Worm (Caenorhabditis elegans) whole organism, L2 larva: Measurements from ENCODE around the gene F11A5.5.

Experiments
- C34F6.9 ChIP-seq: fragments of 150-350 bp; optimal IDR thresholded peaks from 2 replicates; lab custom pipeline; 2014; ENCODE audit warnings: missing biosample characterization, missing genetic modification characterization
- F13H6.1 ChIP-seq: sonication (generic microtip); optimal IDR thresholded peaks from 2 replicates; lab custom pipeline; 2016; ENCODE audit warnings: missing genetic modification characterization, missing compliant biosample characterization
- R02D3.7 ChIP-seq: fragments of 150-350 bp; optimal IDR thresholded peaks from 2 replicates; lab custom pipeline; 2014; ENCODE audit warnings: missing biosample characterization, missing genetic modification characterization
- ZK546.5 ChIP-seq: sonication (generic microtip); optimal IDR thresholded peaks from 2 replicates; lab custom pipeline; 2017; ENCODE audit warnings: missing biosample characterization, missing genetic modification characterization
- alr-1 ChIP-seq: fragments of 150-350 bp; optimal IDR thresholded peaks from 2 replicates; lab custom pipeline; 2014; ENCODE audit warnings: missing biosample characterization, missing genetic modification characterization
- blmp-1 ChIP-seq: sonication (generic microtip); optimal IDR thresholded peaks from 2 replicates; lab custom pipeline; 2017; ENCODE audit warnings: missing genetic modification characterization, mild to moderate bottlenecking, missing compliant biosample characterization, antibody characterized with exemption, moderate library complexity; ENCODE audit not compliant: insufficient read depth
- ceh-16 ChIP-seq: fragments of 150-350 bp; optimal IDR thresholded peaks from 2 replicates; lab custom pipeline; 2014; ENCODE audit warnings: missing biosample characterization, missing genetic modification characterization
- ceh-82 ChIP-seq: fragments of 150-350 bp; optimal IDR thresholded peaks from 2 replicates; lab custom pipeline; 2014; ENCODE audit warnings: missing biosample characterization, missing genetic modification characterization
- crh-2 ChIP-seq: sonication (generic microtip); optimal IDR thresholded peaks from 2 replicates; lab custom pipeline; 2017; ENCODE audit warnings: missing biosample characterization, missing genetic modification characterization
- dmd-4 ChIP-seq: sonication (generic microtip); optimal IDR thresholded peaks from 2 replicates; lab custom pipeline; 2017; ENCODE audit warnings: missing biosample characterization, missing genetic modification characterization
- egl-27 ChIP-seq: sonication (generic microtip); optimal IDR thresholded peaks from 3 replicates; lab custom pipeline; 2017; ENCODE audit warnings: missing biosample characterization, missing genetic modification reagents, missing genetic modification characterization
- fos-1 ChIP-seq: fragments of 150-350 bp; optimal IDR thresholded peaks from 2 replicates; lab custom pipeline; 2014; ENCODE audit warnings: missing biosample characterization, missing genetic modification characterization
- gmeb-1 ChIP-seq: fragments of 150-350 bp; optimal IDR thresholded peaks from 2 replicates; lab custom pipeline; 2014; ENCODE audit warnings: missing biosample characterization, missing genetic modification characterization
- lin-11 ChIP-seq: fragments of 150-350 bp; sonication (generic microtip); optimal IDR thresholded peaks from 2 replicates; lab custom pipeline; 2014; ENCODE audit warnings: missing biosample characterization, missing genetic modification characterization, inconsistent platforms, mixed read lengths
- lin-13 ChIP-seq: fragments of 150-350 bp; optimal IDR thresholded peaks from 2 replicates; lab custom pipeline; 2014; ENCODE audit warnings: missing biosample characterization, missing genetic modification reagents, missing genetic modification characterization
- lin-39 ChIP-seq: fragments of 150-350 bp; optimal IDR thresholded peaks from 2 replicates; lab custom pipeline; 2014; ENCODE audit warnings: missing biosample characterization, missing genetic modification reagents, missing genetic modification characterization
- lsy-2 ChIP-seq, 2 experiments: fragments of 150-350 bp in 1 of 2; sonication (generic microtip) in 1 of 2; optimal IDR thresholded peaks; 2 replicates each; lab custom pipeline; 2014 to 2017; ENCODE audit warnings: missing biosample characterization in 2 of 2, missing genetic modification characterization in 2 of 2
- mdl-1 ChIP-seq, 2 experiments: fragments of 150-350 bp in 1 of 2; sonication (generic microtip) in 1 of 2; optimal IDR thresholded peaks; 2 replicates each; lab custom pipeline; 2017; ENCODE audit warnings: missing biosample characterization in 2 of 2, missing genetic modification characterization in 2 of 2
- nhr-10 ChIP-seq: sonication (generic microtip); optimal IDR thresholded peaks from 2 replicates; lab custom pipeline; 2017; ENCODE audit warnings: missing biosample characterization, missing genetic modification characterization
- nhr-11 ChIP-seq: fragments of 150-350 bp; optimal IDR thresholded peaks from 2 replicates; lab custom pipeline; 2014; ENCODE audit warnings: missing biosample characterization, missing genetic modification characterization
- nhr-129 ChIP-seq: fragments of 150-350 bp; optimal IDR thresholded peaks from 2 replicates; lab custom pipeline; 2014; ENCODE audit warnings: missing biosample characterization, missing genetic modification characterization
- nhr-21 ChIP-seq: fragments of 150-350 bp; optimal IDR thresholded peaks from 2 replicates; lab custom pipeline; 2014; ENCODE audit warnings: missing biosample characterization, missing genetic modification characterization
- nhr-23 ChIP-seq: fragments of 150-350 bp; optimal IDR thresholded peaks from 2 replicates; lab custom pipeline; 2014; ENCODE audit warnings: missing biosample characterization, missing genetic modification reagents, missing genetic modification characterization
- nhr-237 ChIP-seq: fragments of 150-350 bp; optimal IDR thresholded peaks from 2 replicates; lab custom pipeline; 2014; ENCODE audit warnings: missing biosample characterization, missing genetic modification characterization
- nhr-25 ChIP-seq: fragments of 150-350 bp; sonication (generic microtip); optimal IDR thresholded peaks from 3 replicates; lab custom pipeline; 2014; ENCODE audit warnings: missing biosample characterization, missing genetic modification characterization
- nhr-77 ChIP-seq: fragments of 150-350 bp; optimal IDR thresholded peaks from 2 replicates; lab custom pipeline; 2014; ENCODE audit warnings: missing biosample characterization, missing genetic modification characterization
- peb-1 ChIP-seq: fragments of 150-350 bp; optimal IDR thresholded peaks from 2 replicates; lab custom pipeline; 2014; ENCODE audit warnings: missing biosample characterization, missing genetic modification characterization
- sma-3 ChIP-seq: sonication (generic microtip); optimal IDR thresholded peaks from 2 replicates; lab custom pipeline; 2016; ENCODE audit warnings: missing genetic modification reagents, missing genetic modification characterization, missing compliant biosample characterization
- unc-39 ChIP-seq: fragments of 150-350 bp; optimal IDR thresholded peaks from 2 replicates; lab custom pipeline; 2014; ENCODE audit warnings: missing biosample characterization, missing genetic modification characterization
- unc-55 ChIP-seq: fragments of 150-350 bp; sonication (generic microtip); optimal IDR thresholded peaks from 3 replicates; lab custom pipeline; 2014; ENCODE audit warnings: missing biosample characterization, missing genetic modification reagents, missing genetic modification characterization
- zag-1 ChIP-seq: fragments of 150-350 bp; optimal IDR thresholded peaks from 2 replicates; lab custom pipeline; 2014; ENCODE audit warnings: missing biosample characterization, missing genetic modification characterization
- ztf-1 ChIP-seq: fragments of 200-800 bp; sonication (Bioruptor generic); conservative IDR thresholded peaks from 2 replicates; pipeline ENCODE4 v1.3.6; 2022; ENCODE audit warnings: missing genetic modification characterization, missing compliant biosample characterization
- ztf-11 ChIP-seq: sonication (generic microtip); optimal IDR thresholded peaks from 2 replicates; lab custom pipeline; 2017; ENCODE audit warnings: missing biosample characterization, missing genetic modification characterization
- ztf-4 ChIP-seq: fragments of 150-350 bp; optimal IDR thresholded peaks from 2 replicates; lab custom pipeline; 2014; ENCODE audit warnings: missing biosample characterization, missing genetic modification characterization

Gene F11A5.5

ce11 chrV:16237223-16237622, 39.1 kb downstream of the F11A5.5 start, which contains the start of gene F21H7.5:
TSS of gene F21H7.5 (plus strand) at chrV:16237523.
- no peak for TF ChIP-seq ceh-16 (tag; lab: Kevin White, UChicago)
- TF ChIP-seq nhr-10 (tag; lab: Kevin White, UChicago): no peak
- TF ChIP-seq sma-3 (GFP tag; lab: Kevin White, UChicago): no peak
- no peak for TF ChIP-seq alr-1
- no peak for TF ChIP-seq gmeb-1
- no peak for TF ChIP-seq nhr-21
- TF ChIP-seq nhr-77 (tag; lab: Kevin White, UChicago): no peak
- TF ChIP-seq lin-13 (GFP tag; lab: Kevin White, UChicago): no peak
- TF ChIP-seq ZK546.5 (tag; lab: Kevin White, UChicago): no peak
- no peak for TF ChIP-seq crh-2 (tag; lab: Kevin White, UChicago)
- TF ChIP-seq nhr-11 (tag; lab: Kevin White, UChicago): no peak
- TF ChIP-seq C34F6.9 (tag; lab: Kevin White, UChicago): no peak
- TF ChIP-seq dmd-4 (tag; lab: Kevin White, UChicago): no peak
- no peak for TF ChIP-seq peb-1 (tag; lab: Kevin White, UChicago)
- TF ChIP-seq lin-39 (tag; lab: Kevin White, UChicago): no peak
- no peak for TF ChIP-seq F13H6.1 (tag; lab: Kevin White, UChicago)
- TF ChIP-seq nhr-237: no peak
- TF ChIP-seq mdl-1 (tag; optimal IDR thresholded peaks at IDR 0.05; lab: Kevin White, UChicago): no peak
- TF ChIP-seq unc-55: no peak
- TF ChIP-seq nhr-129 (tag; lab: Kevin White, UChicago): no peak

- TF ChIP-seq ceh-82 (no peak), nhr-25 (tag; lab: Kevin White, UChicago) (no peak), nhr-23 (tag; lab: Kevin White, UChicago) (no peak), fos-1 (tag; lab: Kevin White, UChicago) (no peak), nhr-77 (tag; lab: Kevin White, UChicago) (no peak), nhr-10 (tag; lab: Kevin White, UChicago) (no peak), gmeb-1 (no peak), lin-13 (GFP tag; lab: Kevin White, UChicago) (no peak), nhr-11 (tag; lab: Kevin White, UChicago) (no peak), ztf-4 (tag; lab: Kevin White, UChicago) (no peak), ZK546.5 (tag; lab: Kevin White, UChicago) (no peak), nhr-237 (no peak), egl-27 (tag; lab: Kevin White, UChicago) (no peak), unc-55 (no peak), nhr-129 (tag; lab: Kevin White, UChicago) (no peak), mdl-1 (tag; optimal IDR thresholded peaks at IDR 0.05; lab: Kevin White, UChicago) (no peak), lin-11 (tag; lab: Kevin White, UChicago) (no peak), lsy-2 (tag; optimal IDR thresholded peaks at IDR 0.05; lab: Kevin White, UChicago) (no peak), ztf-11 (no peak), C34F6.9 (tag; lab: Kevin White, UChicago) (no peak)
Observed at ce11 chrV:16244078-16244477, 46.0 kb downstream of the F11A5.5 start, which contains the start of gene srh-104. TSS of gene srh-104 (minus strand) at chrV:16244178.

ce11 chrV:16246579-16246978, 48.5 kb downstream of the F11A5.5 start, which contains the start of gene srh-95:
TSS of gene srh-95 (plus strand) at chrV:16246879.
- TF ChIP-seq ztf-1 (GFP tag; lab: Robert Waterston, UW) (no peak), lin-39 (tag; lab: Kevin White, UChicago) (no peak), nhr-129 (tag; lab: Kevin White, UChicago) (no peak), sma-3 (GFP tag; lab: Kevin White, UChicago) (no peak), nhr-23 (tag; lab: Kevin White, UChicago) (no peak), egl-27 (tag; lab: Kevin White, UChicago) (no peak), nhr-77 (tag; lab: Kevin White, UChicago) (no peak)

- TF ChIP-seq ceh-82: no peak
- no peak for TF ChIP-seq zag-1
- TF ChIP-seq nhr-21: no peak
- TF ChIP-seq R02D3.7 (tag; lab: Kevin White, UChicago): no peak
- TF ChIP-seq nhr-10 (tag; lab: Kevin White, UChicago): no peak
- TF ChIP-seq ztf-11: no peak
- no peak for TF ChIP-seq nhr-25 (tag; lab: Kevin White, UChicago)
- no peak for TF ChIP-seq blmp-1 (tag; lab: Kevin White, UChicago)
- no peak for TF ChIP-seq unc-39 (tag; lab: Kevin White, UChicago)
Observed at ce11 chrV:16249105-16249504, 51.0 kb downstream of the F11A5.5 start.
